Worm (Caenorhabditis elegans): ENCODE data around the gene nspd-4.

nspd-4 gene

DNA sequence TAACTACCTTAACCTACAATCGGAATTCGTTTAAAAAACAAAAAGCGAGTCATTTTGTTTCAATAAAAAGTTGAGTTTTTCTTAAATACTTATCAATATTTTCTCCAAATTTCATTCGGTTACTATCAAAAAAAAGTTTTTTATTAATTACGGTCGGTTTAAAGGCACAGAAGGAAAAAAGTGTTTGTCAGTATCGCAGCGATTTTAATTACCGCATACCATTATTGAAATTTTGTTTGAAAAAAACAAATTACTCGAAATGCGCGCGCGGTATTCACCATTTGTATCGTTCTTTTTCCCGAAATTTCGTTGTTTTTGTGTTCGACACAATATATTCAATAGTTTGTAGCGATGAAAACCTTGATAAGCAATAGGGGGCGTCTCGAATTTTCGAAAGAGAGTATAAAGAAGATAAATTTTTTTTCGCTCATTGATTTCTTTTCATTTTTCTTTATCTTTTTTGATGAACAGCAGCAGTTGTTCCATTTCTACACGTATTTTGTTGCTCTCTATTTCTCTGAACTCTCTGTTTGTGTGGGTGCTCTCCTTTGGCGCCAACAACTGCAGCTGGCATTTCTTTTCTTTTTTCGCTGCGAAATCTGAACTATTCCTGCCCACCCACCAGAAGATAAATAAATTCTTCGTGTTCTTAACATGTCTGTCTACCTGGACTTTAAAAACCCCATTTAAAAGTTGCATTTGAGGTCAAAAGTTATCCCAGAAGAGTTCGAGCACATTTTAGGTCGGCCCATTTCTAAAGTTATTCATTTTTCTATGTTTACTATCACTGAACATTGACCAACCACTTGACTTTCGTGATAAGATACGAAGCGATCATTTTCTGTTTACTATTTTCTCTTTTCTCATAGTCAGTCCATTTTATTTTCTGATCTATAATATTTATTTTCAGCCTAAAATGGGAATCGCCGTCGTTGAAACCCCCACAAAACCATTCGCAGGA is 46.4 kb downstream of the nspd-4 start, which contains the start of gene pgm-1:
Gene pgm-1, plus strand, starts transcription at position 911 of the 961 bp plus-strand sequence.
- TF ChIP-seq him-1 (tag; optimal IDR thresholded peaks at IDR 0.05): no peak
- TF ChIP-seq W03F9.2 (tag; optimal IDR thresholded peaks at IDR 0.05): no peak
- no peak for TF ChIP-seq dao-5 (tag; optimal IDR thresholded peaks at IDR 0.05)

DNA sequence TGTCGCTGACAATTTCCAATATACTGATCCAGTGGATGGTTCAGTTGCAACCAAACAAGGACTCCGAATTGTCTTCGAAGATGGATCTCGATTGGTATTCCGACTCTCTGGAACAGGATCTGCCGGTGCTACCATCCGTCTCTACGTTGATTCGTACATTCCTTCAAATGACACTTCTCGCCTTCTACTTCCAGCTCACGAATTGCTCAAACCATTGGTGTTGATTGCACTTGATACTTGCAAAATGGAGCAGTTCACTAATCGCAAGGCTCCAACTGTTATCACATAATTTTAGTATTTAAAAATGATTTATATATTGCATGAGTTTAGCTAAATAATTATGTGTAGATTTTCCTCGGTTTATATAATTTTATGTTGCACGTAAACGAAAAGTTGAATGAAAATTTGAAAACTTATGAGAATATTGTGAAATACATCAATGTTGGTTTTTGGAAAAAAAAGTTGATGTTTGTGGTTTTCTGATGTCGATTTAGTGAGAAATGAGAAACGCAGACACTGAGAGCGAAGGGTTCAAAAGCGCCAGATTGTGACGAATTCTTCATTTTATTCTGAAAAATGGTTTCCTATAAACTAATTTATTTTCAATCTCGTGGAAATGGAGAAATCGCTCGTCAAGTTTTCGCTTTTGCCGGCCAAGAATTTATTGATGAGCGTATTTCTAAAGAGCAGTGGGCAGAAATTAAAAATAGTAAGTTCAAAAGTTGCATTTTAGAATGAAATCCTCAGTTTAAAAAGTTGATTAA is 48.8 kb downstream of the nspd-4 start, which contains the start of gene gst-9:
Gene gst-9, plus strand, starts transcription at position 574 of the 764 bp plus-strand sequence.
- no peak for TF ChIP-seq W03F9.2 (tag; optimal IDR thresholded peaks at IDR 0.05)
- TF ChIP-seq dao-5 (tag; optimal IDR thresholded peaks at IDR 0.05): no peak
- TF ChIP-seq him-1 (tag; optimal IDR thresholded peaks at IDR 0.05): no peak
